Fruit fly (Drosophila melanogaster) Kc167 (cell line): ENCODE results near the gene CG1273.

Source experiments
- Myc ChIP-seq: fragments of >200 bp; optimal IDR thresholded peaks from 2 replicates; lab custom pipeline; 2017; ENCODE audit warnings: missing external identifiers
- Sin3A ChIP-seq: fragments of >200 bp; optimal IDR thresholded peaks from 2 replicates; lab custom pipeline; 2018; ENCODE audit warnings: missing external identifiers
- h ChIP-seq: fragments of >200 bp; optimal IDR thresholded peaks from 3 replicates; lab custom pipeline; 2018; ENCODE audit warnings: missing external identifiers
- insv ChIP-seq: fragments of >200 bp; optimal IDR thresholded peaks from 3 replicates; lab custom pipeline; 2018; ENCODE audit warnings: missing external identifiers
- psq ChIP-seq: fragments of >200 bp; optimal IDR thresholded peaks from 2 replicates; lab custom pipeline; 2017; ENCODE audit warnings: missing external identifiers
- ttk ChIP-seq: sonication (Bioruptor generic); optimal IDR thresholded peaks from 2 replicates; lab custom pipeline; 2017; ENCODE audit warnings: missing external identifiers

The CG1273 gene

DNA sequence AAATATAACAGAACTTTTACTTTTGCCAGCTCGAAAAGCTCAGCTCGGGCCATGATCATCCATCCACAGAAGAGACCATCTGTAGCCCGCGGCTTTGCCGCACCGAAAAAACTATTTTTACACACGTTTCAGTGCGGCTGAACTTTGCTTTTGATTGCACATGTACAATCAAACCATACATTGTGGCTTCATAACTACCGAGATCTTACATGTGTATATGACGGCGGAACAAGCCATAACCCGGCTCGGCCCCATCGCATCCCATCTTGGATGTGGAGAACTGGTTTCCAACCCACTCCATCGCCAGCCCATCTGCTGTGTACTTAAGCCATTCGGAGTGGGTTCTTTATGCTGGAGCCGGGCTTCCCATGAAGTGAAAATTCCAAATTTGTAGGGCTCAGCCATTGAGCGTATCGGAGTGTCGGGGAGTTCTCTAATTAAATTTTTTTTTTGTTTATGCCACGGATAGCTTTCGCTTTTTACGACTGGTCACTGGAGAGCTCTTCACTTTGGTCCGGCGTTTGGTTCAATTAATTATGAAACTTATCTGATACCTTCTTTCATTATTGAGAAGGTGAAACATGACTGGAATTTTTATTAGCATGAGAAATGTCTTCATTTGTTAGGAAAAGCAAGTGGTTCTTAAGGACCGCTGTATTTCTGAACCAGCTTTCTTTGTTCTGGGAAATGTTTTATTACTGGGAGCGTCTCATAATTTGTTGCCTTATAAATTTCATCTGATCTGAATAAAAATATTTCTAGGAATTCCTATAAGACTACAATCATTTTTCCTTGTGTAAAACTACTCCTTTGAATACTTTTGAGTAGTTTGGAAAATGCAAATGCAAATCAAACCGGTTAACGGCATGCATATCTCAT is 7.7 kb downstream of the CG1273 start:
- TF ChIP-seq Myc (lab: Kevin White, UChicago) (no peak), Sin3A (lab: Kevin White, UChicago) (no peak), insv (lab: Kevin White, UChicago) (no peak), psq (lab: Kevin White, UChicago) (no peak), h (no peak), ttk (lab: Kevin White, UChicago) (no peak)

DNA sequence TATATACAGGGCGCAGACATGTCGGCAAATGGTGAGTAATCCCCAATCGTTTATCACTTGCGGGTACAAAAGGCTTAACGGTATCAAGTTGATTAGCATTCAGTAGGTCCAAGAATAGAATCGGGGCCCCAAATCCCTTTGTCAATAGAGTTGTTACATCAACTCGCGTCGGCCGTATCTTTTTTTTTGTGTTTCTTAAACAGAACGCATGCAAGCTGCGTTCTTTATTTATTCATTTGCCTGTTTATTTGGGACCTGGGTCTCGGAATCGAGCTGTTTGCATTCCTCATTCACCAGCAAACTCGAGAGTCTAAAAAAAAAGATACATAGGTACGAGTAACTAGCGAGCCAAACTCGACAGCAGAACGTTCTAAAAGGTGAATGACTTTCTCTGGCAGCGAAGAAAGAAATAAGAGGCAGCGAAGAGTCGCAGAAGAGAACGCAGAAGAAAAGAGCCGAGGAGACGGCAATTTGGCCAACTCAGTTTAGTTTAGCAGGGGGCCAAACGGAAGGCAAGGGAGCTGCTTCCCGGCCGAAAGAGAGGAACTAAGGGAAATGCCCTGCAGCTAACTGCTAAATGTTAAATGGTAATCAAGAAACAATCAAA is 8.8 kb downstream of the CG1273 start:
- no peak for TF ChIP-seq Myc (lab: Kevin White, UChicago)
- no peak for TF ChIP-seq ttk (lab: Kevin White, UChicago)
- TF ChIP-seq Sin3A (lab: Kevin White, UChicago): no peak
- TF ChIP-seq insv (lab: Kevin White, UChicago): no peak
- TF ChIP-seq psq (lab: Kevin White, UChicago): no peak
- TF ChIP-seq h: no peak

DNA sequence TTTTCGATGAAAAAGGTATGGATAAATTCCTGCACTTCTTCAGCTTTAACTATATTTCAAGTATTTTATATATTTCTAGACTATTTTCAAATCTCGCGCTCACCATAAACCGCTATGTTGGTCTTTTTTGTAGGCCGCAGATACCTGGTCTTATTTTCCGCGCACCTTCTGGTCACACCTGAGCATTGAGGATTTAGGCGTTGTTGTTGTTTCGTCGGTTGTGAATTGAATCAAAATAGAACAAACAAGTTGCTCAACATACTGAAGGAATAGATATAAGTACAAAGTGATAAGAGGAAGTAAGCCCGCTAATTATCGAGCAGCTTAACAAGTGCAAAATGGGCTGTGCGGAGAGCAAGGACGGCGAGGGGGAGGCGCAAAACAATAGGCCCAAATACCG is 14.3 kb downstream of the CG1273 start, which contains the start of gene Ctl1:
Gene Ctl1 (plus strand): TSS at position 167 of the 400 bp plus-strand sequence.
- TF ChIP-seq h (no peak), psq (lab: Kevin White, UChicago) (no peak), Myc (lab: Kevin White, UChicago) (no peak), insv (lab: Kevin White, UChicago) (no peak)

DNA sequence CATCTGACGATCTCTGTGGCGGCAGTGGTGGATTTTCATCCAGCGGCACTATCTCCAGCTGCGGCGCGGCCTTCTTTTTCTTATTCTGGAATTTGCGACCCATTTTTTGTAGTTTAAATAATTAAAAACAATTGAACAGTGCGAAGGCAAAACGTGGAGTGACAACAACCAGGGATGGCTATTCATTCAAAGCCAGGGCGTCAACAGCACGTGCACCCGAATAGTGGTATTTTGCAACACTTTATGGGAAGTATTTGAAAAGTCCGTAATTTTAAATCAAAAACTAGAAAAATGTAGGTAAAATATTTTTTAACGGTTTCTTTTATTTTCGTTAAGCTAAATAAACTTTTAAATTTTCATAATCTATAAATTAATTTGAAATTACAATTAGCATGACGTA is 19.1 kb downstream of the CG1273 start, which contains the start of gene CG11583:
Gene CG11583 (minus strand): TSS at position 191 of the 400 bp plus-strand sequence.
- TF ChIP-seq h: no peak
- no peak for TF ChIP-seq Sin3A (lab: Kevin White, UChicago)
- no peak for TF ChIP-seq ttk (lab: Kevin White, UChicago)
- TF ChIP-seq Myc (lab: Kevin White, UChicago): no peak

DNA sequence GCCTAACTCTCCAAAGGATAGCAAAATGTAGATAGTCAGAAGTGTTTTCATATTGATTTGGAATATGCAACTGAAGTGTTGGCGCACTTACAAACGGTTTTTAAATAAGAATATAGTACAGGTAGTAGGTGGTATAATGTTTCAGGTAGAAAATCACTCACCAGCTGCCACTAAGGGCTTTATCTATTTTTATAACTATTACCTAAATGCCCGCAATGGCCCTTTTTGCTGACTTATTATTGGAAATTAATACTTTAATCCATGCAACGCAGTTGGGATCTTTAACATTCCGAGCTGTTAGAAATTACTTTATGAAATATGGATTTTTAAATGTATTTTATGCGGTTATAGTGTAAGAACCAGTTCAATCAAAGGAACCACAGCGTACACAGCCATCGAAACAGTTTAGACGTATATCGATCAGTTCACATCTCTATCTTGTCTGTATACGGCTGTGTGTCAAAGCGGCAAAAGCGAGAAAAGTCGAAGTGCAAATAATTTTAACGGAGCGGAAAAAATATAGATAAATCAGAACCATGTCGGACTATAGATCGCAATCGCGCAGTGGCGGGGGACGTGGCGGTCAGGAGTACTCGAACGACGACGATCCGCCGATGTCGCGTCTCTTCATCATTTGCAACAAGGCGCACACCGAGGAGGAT is 20.0 kb downstream of the CG1273 start, which contains the start of the genes srw and CG1316:
Gene srw (minus strand): TSS at position 51 of the 662 bp plus-strand sequence.
Gene CG1316 (plus strand): TSS at position 424 of the 662 bp plus-strand sequence.
- TF ChIP-seq ttk (lab: Kevin White, UChicago): no peak
- TF ChIP-seq psq (lab: Kevin White, UChicago): no peak
- no peak for TF ChIP-seq insv (lab: Kevin White, UChicago)

DNA sequence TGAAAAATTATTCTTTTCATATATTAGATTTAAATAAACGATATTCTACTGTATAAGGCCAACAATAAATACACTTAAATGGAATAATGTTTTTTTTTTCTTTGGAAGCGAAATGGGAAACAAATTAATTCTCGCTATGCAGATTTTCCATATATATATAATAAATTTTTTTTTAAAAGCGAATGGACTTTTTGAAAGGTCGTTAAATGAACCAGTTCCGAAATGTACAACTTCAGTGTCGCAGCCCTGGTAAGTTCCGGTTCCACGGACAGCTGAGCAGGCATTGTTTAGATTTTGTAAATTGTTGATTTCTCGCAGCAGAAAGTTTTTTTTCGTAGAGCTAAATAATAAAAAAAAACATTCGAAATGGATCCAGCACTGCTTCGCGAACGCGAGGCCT is 23.3 kb downstream of the CG1273 start, which contains the start of gene TfIIEbeta:
Gene TfIIEbeta (plus strand): TSS at position 255 of the 400 bp plus-strand sequence.
- no peak for TF ChIP-seq ttk (lab: Kevin White, UChicago)
- TF ChIP-seq insv (lab: Kevin White, UChicago): no peak
- no peak for TF ChIP-seq Myc (lab: Kevin White, UChicago)
- no peak for TF ChIP-seq h
- TF ChIP-seq psq (lab: Kevin White, UChicago): no peak
- no peak for TF ChIP-seq Sin3A (lab: Kevin White, UChicago)

DNA sequence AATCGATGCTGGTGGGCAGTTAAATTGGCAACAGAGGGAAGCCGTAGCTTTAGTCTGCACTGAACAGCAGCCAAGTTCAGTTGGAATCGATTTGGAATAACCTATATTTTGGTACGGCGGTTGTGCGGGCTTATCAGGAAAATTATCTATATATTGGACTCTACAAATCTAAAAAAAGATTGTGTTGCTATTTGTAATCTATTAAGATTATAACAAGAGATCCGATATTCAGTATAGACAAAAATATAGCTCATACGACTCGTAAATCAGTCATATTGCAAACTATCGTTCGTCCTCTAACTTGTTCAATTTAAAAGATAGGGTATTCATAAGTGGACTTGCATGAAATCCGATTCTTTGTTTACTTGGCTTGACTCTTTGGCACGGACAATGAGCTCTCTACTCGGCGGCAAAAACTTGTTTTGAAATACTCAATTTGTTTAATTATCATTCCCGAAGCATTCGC is 25.1 kb downstream of the CG1273 start, which contains the start of gene Hexo1:
Gene Hexo1 (plus strand): TSS at position 51 of the 466 bp plus-strand sequence.
- TF ChIP-seq insv (lab: Kevin White, UChicago) (no peak), ttk (lab: Kevin White, UChicago) (no peak), psq (lab: Kevin White, UChicago) (no peak), Myc (lab: Kevin White, UChicago) (no peak), Sin3A (lab: Kevin White, UChicago) (no peak), h (no peak)

DNA sequence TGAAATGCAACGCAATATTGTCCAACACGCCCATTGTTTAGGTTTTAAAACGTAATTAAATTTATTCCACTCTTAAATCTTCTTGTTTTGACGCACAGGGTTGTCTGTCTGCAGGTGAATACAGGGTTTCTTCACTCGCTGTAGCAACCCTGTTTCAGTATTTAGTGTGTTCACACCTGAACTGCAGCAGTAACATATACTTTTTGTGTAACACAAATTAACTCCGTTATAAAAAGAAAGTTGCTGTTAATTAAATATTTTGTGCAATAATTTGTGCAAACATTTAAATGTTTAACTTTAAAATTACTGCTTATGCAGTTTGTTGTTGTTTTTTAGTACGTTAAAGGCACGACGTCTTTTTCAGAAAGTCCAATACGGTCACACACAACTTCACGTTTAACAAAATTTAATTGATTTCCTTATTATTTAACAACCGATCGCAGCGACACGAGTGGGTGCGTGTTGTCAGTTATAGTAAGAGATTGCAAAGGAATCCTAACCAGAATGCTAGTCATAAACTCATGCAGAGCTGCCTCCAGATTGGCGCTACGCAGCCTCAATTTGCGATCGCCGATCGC is 28.7 kb downstream of the CG1273 start, which contains the start of the genes CG15012 and Fdx2:
Gene CG15012 (minus strand): TSS at position 127 of the 578 bp plus-strand sequence.
Gene Fdx2 (plus strand): TSS at position 363 of the 578 bp plus-strand sequence.
- no peak for TF ChIP-seq psq (lab: Kevin White, UChicago)
- no peak for TF ChIP-seq h
- no peak for TF ChIP-seq Sin3A (lab: Kevin White, UChicago)
- TF ChIP-seq Myc (lab: Kevin White, UChicago): no peak
- TF ChIP-seq insv (lab: Kevin White, UChicago): no peak

DNA sequence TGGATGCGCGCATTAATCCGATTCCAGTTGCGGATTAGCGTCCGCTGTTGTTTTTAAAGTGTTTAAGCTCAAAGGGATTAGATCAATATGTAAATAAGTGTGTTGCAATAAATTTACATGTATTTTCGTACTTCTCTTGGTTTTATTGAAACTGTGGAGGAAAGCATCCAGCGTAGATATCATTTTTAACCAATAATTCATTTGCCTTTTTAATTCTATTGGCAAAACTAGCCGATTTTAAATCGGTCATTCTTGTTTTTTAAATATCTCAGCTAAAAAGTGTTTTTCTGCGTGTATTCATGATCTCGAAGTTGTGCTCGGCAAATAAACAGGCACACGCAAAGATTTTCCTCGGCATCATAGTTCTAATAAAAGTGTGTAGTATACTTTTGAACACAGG is 29.8 kb downstream of the CG1273 start:
- TF ChIP-seq insv (lab: Kevin White, UChicago) (no peak), h (no peak), psq (lab: Kevin White, UChicago) (no peak), ttk (lab: Kevin White, UChicago) (no peak), Myc (lab: Kevin White, UChicago) (no peak), Sin3A (lab: Kevin White, UChicago) (no peak)

DNA sequence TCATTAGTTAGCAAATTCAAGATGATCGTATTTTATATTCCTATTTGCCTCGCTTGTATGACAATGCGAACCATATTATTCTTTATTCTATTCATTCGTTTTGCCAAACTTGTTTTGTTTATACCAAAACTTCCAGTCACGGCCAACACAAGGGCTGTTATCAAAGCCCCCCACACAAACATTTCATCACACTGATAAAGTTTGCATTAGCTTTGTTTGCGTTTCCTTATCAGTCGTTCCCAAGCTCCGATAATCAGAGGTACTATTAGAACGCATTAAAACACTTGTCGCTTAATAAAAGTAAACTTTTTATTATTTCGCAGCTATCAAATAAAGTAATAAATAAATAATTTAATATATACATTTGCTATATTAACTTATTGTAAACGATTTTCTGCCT is 30.2 kb downstream of the CG1273 start:
- TF ChIP-seq h (no peak), insv (lab: Kevin White, UChicago) (no peak), Sin3A (lab: Kevin White, UChicago) (no peak), Myc (lab: Kevin White, UChicago) (no peak), psq (lab: Kevin White, UChicago) (no peak), ttk (lab: Kevin White, UChicago) (no peak)

DNA sequence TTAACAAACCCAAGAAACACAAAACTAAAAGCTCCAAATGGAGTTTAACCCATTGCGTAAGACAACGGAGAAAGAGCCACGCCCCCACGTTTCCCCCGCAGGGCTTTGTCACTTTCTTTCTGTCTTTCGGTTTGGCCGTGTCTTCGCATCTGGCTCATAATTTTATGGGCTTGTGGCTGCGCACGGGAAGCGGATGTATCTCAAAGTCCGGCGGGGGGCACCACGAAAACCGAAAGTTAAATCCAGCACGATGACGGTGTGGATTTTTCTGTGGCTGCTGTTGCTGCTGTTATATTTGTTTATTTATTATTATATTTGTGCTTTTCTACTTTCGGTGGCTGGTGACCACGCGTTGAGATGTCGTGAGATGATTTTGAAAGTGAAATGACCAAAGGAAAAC is 33.2 kb downstream of the CG1273 start:
- no peak for TF ChIP-seq Myc (lab: Kevin White, UChicago)
- TF ChIP-seq psq (lab: Kevin White, UChicago): no peak
- no peak for TF ChIP-seq h
- no peak for TF ChIP-seq Sin3A (lab: Kevin White, UChicago)
- no peak for TF ChIP-seq insv (lab: Kevin White, UChicago)
- TF ChIP-seq ttk (lab: Kevin White, UChicago): no peak
